Worm (Caenorhabditis elegans): ENCODE data around the gene acl-1.

DNA sequence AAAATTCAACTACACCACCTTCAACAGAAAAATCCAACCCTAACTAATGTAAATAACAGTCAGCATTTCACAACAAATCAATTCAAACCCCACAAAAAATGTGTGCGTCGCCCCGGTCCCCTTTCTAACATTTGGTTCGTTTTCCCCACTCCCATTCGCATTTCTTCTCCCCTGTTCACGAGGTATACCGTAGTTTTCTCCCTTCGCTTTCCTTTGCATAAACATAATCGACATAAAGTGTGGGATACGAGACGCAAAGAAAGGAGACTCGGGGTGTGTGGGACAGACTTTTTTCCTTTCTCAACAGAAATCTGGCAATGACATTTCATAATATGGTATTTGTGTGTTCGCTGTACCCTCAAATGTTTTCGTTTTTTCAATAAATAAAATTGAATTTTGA is 38.3 kb upstream of the acl-1 start:
- TF ChIP-seq lin-39 (tag; optimal IDR thresholded peaks at IDR 0.05) (no peak), mab-5 (tag; optimal IDR thresholded peaks at IDR 0.05) (no peak), snpc-4 (tag; optimal IDR thresholded peaks at IDR 0.05) (no peak), ama-1 (optimal IDR thresholded peaks at IDR 0.05) (no peak), egl-27 (tag; optimal IDR thresholded peaks at IDR 0.05) (no peak), nhr-237 (tag; optimal IDR thresholded peaks at IDR 0.05) (no peak), R02D3.7 (tag; optimal IDR thresholded peaks at IDR 0.05) (no peak), zag-1 (tag; optimal IDR thresholded peaks at IDR 0.05) (no peak), nhr-11 (tag; optimal IDR thresholded peaks at IDR 0.05) (no peak), ztf-11 (tag; optimal IDR thresholded peaks at IDR 0.05) (no peak), elt-3 (tag; optimal IDR thresholded peaks at IDR 0.05) (no peak)
